Fruit fly (Drosophila melanogaster) whole organism, embryonic: ENCODE data around the gene CG43307.

Source experiments
- Adf1 ChIP-seq: fragments of 200-800 bp; sonication (Bioruptor generic); IDR thresholded peaks from 2 replicates; pipeline ENCODE4 v1.3.6; 2022; ENCODE audit warnings: missing biosample characterization, missing genetic modification characterization
- Atf3 ChIP-seq: fragments of 200-800 bp; sonication (Bioruptor generic); optimal IDR thresholded peaks from 3 replicates; lab custom pipeline; 2016; ENCODE audit warnings: missing biosample characterization, missing genetic modification characterization
- B-H2 ChIP-seq: fragments of 200-800 bp; sonication (Bioruptor generic); optimal IDR thresholded peaks from 2 replicates; lab custom pipeline; 2018; ENCODE audit warnings: missing biosample characterization, mild to moderate bottlenecking, missing genetic modification characterization
- CG10431 ChIP-seq: fragments of 200-800 bp; sonication (Bioruptor generic); optimal IDR thresholded peaks from 3 replicates; lab custom pipeline; 2018; ENCODE audit warnings: missing biosample characterization, mild to moderate bottlenecking, missing genetic modification characterization
- CG12155 ChIP-seq: fragments of 200-800 bp; sonication (Bioruptor generic); optimal IDR thresholded peaks from 3 replicates; lab custom pipeline; 2016; ENCODE audit warnings: missing biosample characterization, missing genetic modification characterization
- CG12769 ChIP-seq: fragments of 200-800 bp; sonication (Bioruptor generic); optimal IDR thresholded peaks from 2 replicates; lab custom pipeline; 2019; ENCODE audit warnings: missing biosample characterization, mild to moderate bottlenecking, missing genetic modification characterization, moderate library complexity
- CG13424 ChIP-seq: fragments of 200-800 bp; sonication (Bioruptor generic); optimal IDR thresholded peaks from 2 replicates; lab custom pipeline; 2019; ENCODE audit warnings: missing biosample characterization, mild to moderate bottlenecking, missing genetic modification characterization, moderate library complexity
- CG13775 ChIP-seq: fragments of 200-800 bp; sonication (Bioruptor generic); optimal IDR thresholded peaks from 3 replicates; lab custom pipeline; 2017; ENCODE audit warnings: missing biosample characterization, mild to moderate bottlenecking, missing genetic modification characterization
- CG14965 ChIP-seq: fragments of 200-800 bp; sonication (Bioruptor generic); optimal IDR thresholded peaks from 2 replicates; lab custom pipeline; 2016; ENCODE audit warnings: missing biosample characterization, missing genetic modification characterization, borderline replicate concordance
- CG1792 ChIP-seq: fragments of 200-800 bp; sonication (Bioruptor generic); optimal IDR thresholded peaks from 2 replicates; lab custom pipeline; 2016; ENCODE audit warnings: missing biosample characterization, missing genetic modification characterization
- CG2889 ChIP-seq: fragments of 200-800 bp; sonication (Bioruptor generic); IDR thresholded peaks from 3 replicates; pipeline ENCODE4 v1.3.6; 2022; ENCODE audit warnings: missing biosample characterization, missing genetic modification characterization
- CG3281 ChIP-seq: fragments of 200-800 bp; sonication (Bioruptor generic); optimal IDR thresholded peaks from 3 replicates; lab custom pipeline; 2017; ENCODE audit warnings: missing biosample characterization, mild to moderate bottlenecking, missing genetic modification characterization
- CG4360 ChIP-seq: fragments of 200-800 bp; sonication (Bioruptor generic); IDR thresholded peaks from 2 replicates; pipeline ENCODE4 v1.3.6; 2022; ENCODE audit warnings: missing biosample characterization, missing genetic modification characterization
- CG7271 ChIP-seq: fragments of 200-800 bp; sonication (Bioruptor generic); optimal IDR thresholded peaks from 2 replicates; lab custom pipeline; 2018; ENCODE audit warnings: missing biosample characterization, mild to moderate bottlenecking, missing genetic modification characterization, moderate library complexity
- CTCF ChIP-seq: fragments of 200-800 bp; sonication (Bioruptor generic); optimal IDR thresholded peaks from 2 replicates; lab custom pipeline; 2017; ENCODE audit warnings: missing biosample characterization, mild to moderate bottlenecking, missing genetic modification characterization, moderate library complexity
- CoRest ChIP-seq: fragments of 200-800 bp; sonication (Bioruptor generic); optimal IDR thresholded peaks from 3 replicates; lab custom pipeline; 2018; ENCODE audit warnings: missing biosample characterization, mild to moderate bottlenecking, missing genetic modification characterization, moderate library complexity
- D ChIP-seq, 2 experiments: fragments of 200-800 bp in 1 of 2; fragments of >200 bp in 1 of 2; sonication (Bioruptor generic) in 1 of 2; optimal IDR thresholded peaks; 2 replicates in 1 of 2; 3 replicates in 1 of 2; lab custom pipeline; 2017; ENCODE audit warnings: mild to moderate bottlenecking in 1 of 2, missing biosample characterization in 1 of 2, missing genetic modification characterization in 1 of 2, missing genetic modification reagents in 1 of 2
- Eip74EF ChIP-seq, 2 experiments: fragments of 200-800 bp in 1 of 2; fragments of >200 bp in 1 of 2; sonication (Bioruptor generic) in 1 of 2; optimal IDR thresholded peaks; 2 replicates each; lab custom pipeline; 2017 to 2019; ENCODE audit warnings: missing biosample characterization in 2 of 2, missing genetic modification characterization in 2 of 2, mild to moderate bottlenecking in 1 of 2, moderate library complexity in 1 of 2
- Hsf ChIP-seq: fragments of 200-800 bp; sonication (Bioruptor generic); optimal IDR thresholded peaks from 3 replicates; lab custom pipeline; 2016; ENCODE audit warnings: missing biosample characterization, missing genetic modification characterization
- Lpt ChIP-seq: fragments of >200 bp; optimal IDR thresholded peaks from 2 replicates; lab custom pipeline; 2018; ENCODE audit warnings: missing biosample characterization, missing genetic modification characterization
- Nf-YA ChIP-seq: fragments of 200-800 bp; sonication (Bioruptor generic); IDR thresholded peaks from 2 replicates; pipeline ENCODE4 v1.3.6; 2022; ENCODE audit warnings: missing biosample characterization, missing genetic modification characterization
- ac ChIP-seq: fragments of 200-800 bp; sonication (Bioruptor generic); optimal IDR thresholded peaks from 3 replicates; lab custom pipeline; 2017; ENCODE audit warnings: missing biosample characterization, mild to moderate bottlenecking, missing genetic modification characterization
- aop ChIP-seq: fragments of 200-800 bp; sonication (Bioruptor generic); IDR thresholded peaks from 2 replicates; pipeline ENCODE4 v1.3.6; 2022; ENCODE audit warnings: missing biosample characterization, missing genetic modification characterization
- ash1 ChIP-seq: fragments of 200-800 bp; sonication (Bioruptor generic); optimal IDR thresholded peaks from 2 replicates; lab custom pipeline; 2018; ENCODE audit warnings: missing biosample characterization, mild to moderate bottlenecking, missing genetic modification characterization
- ato ChIP-seq: fragments of 200-800 bp; sonication (Bioruptor generic); IDR thresholded peaks from 2 replicates; pipeline ENCODE4 v1.3.6; 2022; ENCODE audit warnings: missing biosample characterization, missing genetic modification characterization; ENCODE audit not compliant: partially characterized antibody
- bsh ChIP-seq, 2 experiments: fragments of 200-800 bp; sonication (Bioruptor generic); optimal IDR thresholded peaks; 2 replicates each; lab custom pipeline; 2017 to 2018; ENCODE audit warnings: mild to moderate bottlenecking in 2 of 2, missing biosample characterization in 2 of 2, missing genetic modification characterization in 2 of 2, moderate library complexity in 1 of 2
- cad ChIP-seq: fragments of >200 bp; optimal IDR thresholded peaks from 2 replicates; lab custom pipeline; 2017; ENCODE audit warnings: missing biosample characterization, missing genetic modification characterization
- cato ChIP-seq: fragments of 200-800 bp; sonication (Bioruptor generic); optimal IDR thresholded peaks from 2 replicates; lab custom pipeline; 2016; ENCODE audit warnings: missing biosample characterization, missing genetic modification characterization, borderline replicate concordance
- crp ChIP-seq, 2 experiments: fragments of 200-800 bp; sonication (Bioruptor generic); optimal IDR thresholded peaks; 2 replicates in 1 of 2; 3 replicates in 1 of 2; lab custom pipeline; 2017; ENCODE audit warnings: missing biosample characterization in 2 of 2, missing genetic modification characterization in 2 of 2, mild to moderate bottlenecking in 1 of 2, moderate library complexity in 1 of 2
- danr ChIP-seq: fragments of 200-800 bp; sonication (Bioruptor generic); IDR thresholded peaks from 2 replicates; pipeline ENCODE4 v1.3.6; 2022; ENCODE audit warnings: missing biosample characterization, missing genetic modification characterization
- dimm ChIP-seq: fragments of 200-800 bp; sonication (Bioruptor generic); IDR thresholded peaks from 2 replicates; pipeline ENCODE4 v1.3.6; 2022; ENCODE audit warnings: missing biosample characterization, missing genetic modification characterization
- esg ChIP-seq: fragments of 200-800 bp; sonication (Bioruptor generic); conservative IDR thresholded peaks from 2 replicates; pipeline ENCODE4 v1.3.6; 2022; ENCODE audit warnings: missing biosample characterization, missing genetic modification characterization
- exex ChIP-seq: fragments of 200-800 bp; sonication (Bioruptor generic); optimal IDR thresholded peaks from 4 replicates; lab custom pipeline; 2018; ENCODE audit warnings: missing biosample characterization, mild to moderate bottlenecking, missing genetic modification characterization, moderate library complexity
- gce ChIP-seq: fragments of 200-800 bp; sonication (Bioruptor generic); IDR thresholded peaks from 3 replicates; pipeline ENCODE4 v1.3.6; 2022; ENCODE audit warnings: missing biosample characterization, missing genetic modification characterization
- grn ChIP-seq: fragments of 200-800 bp; sonication (Bioruptor generic); optimal IDR thresholded peaks from 3 replicates; lab custom pipeline; 2017; ENCODE audit warnings: missing biosample characterization, missing genetic modification characterization
- gt ChIP-seq: fragments of 200-800 bp; sonication (Bioruptor generic); IDR thresholded peaks from 2 replicates; pipeline ENCODE4 v1.3.6; 2022; ENCODE audit warnings: missing biosample characterization, missing genetic modification characterization
- her ChIP-seq: fragments of 200-800 bp; sonication (Bioruptor generic); optimal IDR thresholded peaks from 2 replicates; lab custom pipeline; 2016; ENCODE audit warnings: missing biosample characterization, missing genetic modification characterization
- jumu ChIP-seq: fragments of 200-800 bp; sonication (Bioruptor generic); optimal IDR thresholded peaks from 3 replicates; lab custom pipeline; 2016; ENCODE audit warnings: missing biosample characterization, missing genetic modification characterization
- lab ChIP-seq: fragments of 200-800 bp; sonication (Bioruptor generic); optimal IDR thresholded peaks from 3 replicates; lab custom pipeline; 2017; ENCODE audit warnings: missing biosample characterization, missing genetic modification characterization, mild to moderate bottlenecking, moderate library complexity, missing genetic modification reagents
- lola ChIP-seq, 3 experiments: fragments of >200 bp in 2 of 3; fragments of 200-800 bp in 1 of 3; sonication (Bioruptor generic) in 1 of 3; optimal IDR thresholded peaks; 2 replicates each; lab custom pipeline; 2017 to 2019; ENCODE audit warnings: missing biosample characterization in 3 of 3, missing genetic modification characterization in 3 of 3, mild to moderate bottlenecking in 1 of 3, moderate library complexity in 1 of 3
- p53 ChIP-seq: fragments of 200-800 bp; sonication (Bioruptor generic); optimal IDR thresholded peaks from 2 replicates; lab custom pipeline; 2016; ENCODE audit warnings: missing biosample characterization, missing genetic modification characterization
- prd ChIP-seq, 3 experiments: fragments of >200 bp in 2 of 3; fragments of 200-800 bp in 1 of 3; sonication (Bioruptor generic) in 1 of 3; optimal IDR thresholded peaks in 2 of 3; IDR thresholded peaks in 1 of 3; 2 replicates in 2 of 3; 3 replicates in 1 of 3; pipeline versions ENCODE4 v1.3.6 to Lab custom; 2017 to 2022; ENCODE audit warnings: missing biosample characterization in 1 of 3, missing genetic modification characterization in 1 of 3
- sim ChIP-seq: fragments of 200-800 bp; sonication (Bioruptor generic); IDR thresholded peaks from 2 replicates; pipeline ENCODE4 v1.3.6; 2022; ENCODE audit warnings: missing biosample characterization, missing genetic modification characterization
- sisA ChIP-seq: fragments of 200-800 bp; sonication (Bioruptor generic); IDR thresholded peaks from 2 replicates; pipeline ENCODE4 v1.3.6; 2022; ENCODE audit warnings: missing biosample characterization, missing genetic modification characterization
- sqz ChIP-seq: fragments of 200-800 bp; sonication (Bioruptor generic); optimal IDR thresholded peaks from 3 replicates; lab custom pipeline; 2018; ENCODE audit warnings: missing biosample characterization, mild to moderate bottlenecking, missing genetic modification characterization
- twi ChIP-seq: fragments of 200-800 bp; optimal IDR thresholded peaks from 2 replicates; lab custom pipeline; 2019; ENCODE audit warnings: missing biosample characterization, mild to moderate bottlenecking, missing genetic modification characterization, moderate library complexity
- vfl ChIP-seq: fragments of 200-800 bp; sonication (Bioruptor generic); optimal IDR thresholded peaks from 2 replicates; lab custom pipeline; 2016; ENCODE audit warnings: missing biosample characterization, missing genetic modification characterization

CG43307 gene

dm6 chr2L:5799435-5800387 is 11.7 kb upstream of the CG43307 start, which contains the start of gene CG9171 (continued):
- TF ChIP-seq cato (GFP tag; lab: Kevin White, UChicago), result no peak
- peak; percentile 50 for TF ChIP-seq CoRest (tag; lab: Kevin White, UChicago)
- TF ChIP-seq B-H2, result peak; percentile 45
- TF ChIP-seq lola (GFP tag; optimal IDR thresholded peaks at IDR 0.05; lab: Kevin White, UChicago), result peak in 1 of 3 experiments; percentile 96
- no peak for TF ChIP-seq sisA (GFP tag; lab: Robert Waterston, UW)
- no peak for TF ChIP-seq Atf3
- TF ChIP-seq exex (tag; lab: Kevin White, UChicago), result peak; percentile 4
- peak; percentile 98 for TF ChIP-seq sqz (GFP tag; lab: Kevin White, UChicago)
- no peak for TF ChIP-seq prd (optimal IDR thresholded peaks at IDR 0.05; lab: Kevin White, UChicago)
- peak; percentile 39 for TF ChIP-seq prd (GFP tag; IDR thresholded peaks at IDR 0.05; lab: Robert Waterston, UW)
- TF ChIP-seq vfl (GFP tag; lab: Kevin White, UChicago), result no peak
- peak; percentile 51 for TF ChIP-seq grn (GFP tag; lab: Kevin White, UChicago)
- peak; percentile 3 for TF ChIP-seq Hsf (GFP tag; lab: Kevin White, UChicago)
- TF ChIP-seq CG7271 (tag; lab: Kevin White, UChicago), result no peak
- TF ChIP-seq twi (tag; lab: Kevin White, UChicago), result no peak
- peak; percentile 12 for TF ChIP-seq CG12155 (GFP tag; lab: Kevin White, UChicago)
- peak; percentile 49 for TF ChIP-seq lab (GFP tag; lab: Kevin White, UChicago)
- TF ChIP-seq ac, result no peak
- TF ChIP-seq CG14965 (GFP tag; lab: Kevin White, UChicago), result no peak
- TF ChIP-seq CG2889, result peak; percentile 96
- no peak for TF ChIP-seq CG13775 (GFP tag; lab: Kevin White, UChicago)
- peak; percentile 75 for TF ChIP-seq CG12769 (tag; lab: Kevin White, UChicago)
- peak; percentile 54 for TF ChIP-seq CG13424 (tag; lab: Kevin White, UChicago)
- TF ChIP-seq Adf1, result no peak
- TF ChIP-seq esg (GFP tag; lab: Robert Waterston, UW), result no peak
- peak; percentile 89 for TF ChIP-seq CG4360 (GFP tag; lab: Robert Waterston, UW)
- TF ChIP-seq jumu (GFP tag; lab: Kevin White, UChicago), result no peak
- no peak for TF ChIP-seq D (optimal IDR thresholded peaks at IDR 0.05; lab: Kevin White, UChicago)
- TF ChIP-seq D (GFP tag; optimal IDR thresholded peaks at IDR 0.05; lab: Kevin White, UChicago), result no peak
- peak; percentile 59 for TF ChIP-seq CTCF (GFP tag; lab: Kevin White, UChicago)
- no peak; the same call in 1 of the 2 replicates for TF ChIP-seq Nf-YA
- peak; percentile 17 to 29 for TF ChIP-seq bsh (GFP tag; optimal IDR thresholded peaks at IDR 0.05; lab: Kevin White, UChicago)
- peak; percentile 38; the same call in 1 of the 3 replicates for TF ChIP-seq gce (GFP tag; lab: Robert Waterston, UW)
- peak in 1 of 2 experiments; percentile 78 for TF ChIP-seq crp (GFP tag; optimal IDR thresholded peaks at IDR 0.05; lab: Kevin White, UChicago)
- no peak for TF ChIP-seq sim (GFP tag; lab: Robert Waterston, UW)
- TF ChIP-seq gt (GFP tag; lab: Robert Waterston, UW), result no peak
- TF ChIP-seq CG10431 (GFP tag; lab: Kevin White, UChicago), result peak; percentile 29
- TF ChIP-seq p53 (GFP tag; lab: Kevin White, UChicago), result peak; percentile 0
- TF ChIP-seq Eip74EF (GFP tag; optimal IDR thresholded peaks at IDR 0.05; lab: Kevin White, UChicago), result peak in 1 of 2 experiments; percentile 41
- TF ChIP-seq ash1, result peak; percentile 23
- TF ChIP-seq aop (GFP tag; lab: Robert Waterston, UW), result no peak
- no peak for TF ChIP-seq dimm
- no peak for TF ChIP-seq CG1792
- no peak for TF ChIP-seq Lpt (GFP tag; lab: Kevin White, UChicago)
- peak; percentile 14 for TF ChIP-seq her (GFP tag; lab: Kevin White, UChicago)
- no peak for TF ChIP-seq ato
- no peak for TF ChIP-seq CG3281 (GFP tag; lab: Kevin White, UChicago)
- TF ChIP-seq cad (GFP tag; lab: Kevin White, UChicago), result no peak
- no peak for TF ChIP-seq danr (GFP tag; lab: Robert Waterston, UW)
